Fruit fly (Drosophila melanogaster): ENCODE measurements around the gene Pop1.
A peak's percentile ranks its signal among the peaks of the same experiment; 100 is the strongest.

Gene Pop1

dm6 chrX:5648437-5648959 lies 26.1 kb downstream of the Pop1 start, which contains the start of gene OtopLa (continued):
- TF ChIP-seq maf-S (GFP tag; optimal IDR thresholded peaks at IDR 0.05) (peak; percentile 56), fd96Cb (tag; optimal IDR thresholded peaks at IDR 0.05) (peak; percentile 79), CG1603 (tag; optimal IDR thresholded peaks at IDR 0.05) (peak; percentile 84), tna (GFP tag; IDR thresholded peaks at IDR 0.05; ENCODE audit: partially characterized antibody) (no peak), CG7271 (tag; optimal IDR thresholded peaks at IDR 0.05) (peak; percentile 2), CG2116 (GFP tag; optimal IDR thresholded peaks at IDR 0.05) (peak; percentile 27), H15 (GFP tag; IDR thresholded peaks at IDR 0.05) (peak; percentile 76; the same call in 2 of the 3 replicates), Hsf (GFP tag; optimal IDR thresholded peaks at IDR 0.05) (peak; percentile 82), Jarid2 (GFP tag; optimal IDR thresholded peaks at IDR 0.05) (peak; percentile 41), Drgx (GFP tag; IDR thresholded peaks at IDR 0.05) (peak; percentile 89), vnd (GFP tag; IDR thresholded peaks at IDR 0.05; ENCODE audit: partially characterized antibody) (no peak), Deaf1 (tag; optimal IDR thresholded peaks at IDR 0.05) (peak; percentile 54), sqz (GFP tag; optimal IDR thresholded peaks at IDR 0.05) (peak; percentile 58), Dfd (GFP tag; optimal IDR thresholded peaks at IDR 0.05) (no peak), Scr (GFP tag; IDR thresholded peaks at IDR 0.05; ENCODE audit: partially characterized antibody) (no peak), cg (GFP tag; optimal IDR thresholded peaks at IDR 0.05) (no peak), Doc2 (GFP tag; IDR thresholded peaks at IDR 0.05) (no peak), pita (GFP tag; optimal IDR thresholded peaks at IDR 0.05) (no peak), CG10654 (GFP tag; optimal IDR thresholded peaks at IDR 0.05) (peak; percentile 73), pum (GFP tag; optimal IDR thresholded peaks at IDR 0.05) (peak; percentile 83), her (GFP tag; optimal IDR thresholded peaks at IDR 0.05) (peak; percentile 66), CG7745 (tag; optimal IDR thresholded peaks at IDR 0.05) (no peak), CG16813 (GFP tag; IDR thresholded peaks at IDR 0.05; ENCODE audit: partially characterized antibody) (no peak), CTCF (GFP tag; optimal IDR thresholded peaks at IDR 0.05) (peak; percentile 52), tin (GFP tag; optimal IDR thresholded peaks at IDR 0.05) (peak; percentile 84), CG16863 (GFP tag; optimal IDR thresholded peaks at IDR 0.05) (peak; percentile 78), Nf-YC (tag; optimal IDR thresholded peaks at IDR 0.05) (no peak), ham (GFP tag; IDR thresholded peaks at IDR 0.05) (peak; percentile 53; the same call in 1 of the 2 replicates), MTF-1 (GFP tag; optimal IDR thresholded peaks at IDR 0.05; ENCODE audit: borderline replicate concordance) (peak; percentile 70), Rfx (GFP tag; IDR thresholded peaks at IDR 0.05) (peak; percentile 83), cato (GFP tag; optimal IDR thresholded peaks at IDR 0.05; ENCODE audit: borderline replicate concordance) (peak; percentile 36), kni (GFP tag; optimal IDR thresholded peaks at IDR 0.05) (no peak), Opbp (GFP tag; IDR thresholded peaks at IDR 0.05; ENCODE audit: partially characterized antibody) (no peak), salm (tag; optimal IDR thresholded peaks at IDR 0.05) (peak; percentile 78), CG7372 (GFP tag; IDR thresholded peaks at IDR 0.05) (peak; percentile 69; the same call in 1 of the 2 replicates), CG4854 (GFP tag; optimal IDR thresholded peaks at IDR 0.05) (peak; percentile 69), NK7.1 (GFP tag; optimal IDR thresholded peaks at IDR 0.05) (peak; percentile 74), CG11456 (GFP tag; IDR thresholded peaks at IDR 0.05) (peak; percentile 81), HLHmδ (GFP tag; optimal IDR thresholded peaks at IDR 0.05) (no peak), Ptx1 (GFP tag; IDR thresholded peaks at IDR 0.05) (peak; percentile 88), sens (GFP tag) (peak; percentile 99), Lpt (GFP tag; optimal IDR thresholded peaks at IDR 0.05) (no peak), dysf (GFP tag; IDR thresholded peaks at IDR 0.05) (peak; percentile 87), trh (GFP tag; optimal IDR thresholded peaks at IDR 0.05) (peak; percentile 37), CG13424 (tag; optimal IDR thresholded peaks at IDR 0.05) (peak; percentile 85), CG6689 (GFP tag; IDR thresholded peaks at IDR 0.05) (peak; percentile 89), pros (GFP tag; optimal IDR thresholded peaks at IDR 0.05) (no peak), h (optimal IDR thresholded peaks at IDR 0.05) (no peak), Dip3 (GFP tag; optimal IDR thresholded peaks at IDR 0.05) (peak; percentile 35), cwo (GFP tag; optimal IDR thresholded peaks at IDR 0.05) (peak; percentile 69), E2f1 (GFP tag; IDR thresholded peaks at IDR 0.05) (peak; percentile 77)
